Fruit fly (Drosophila melanogaster) whole organism, pupa: Measurements from ENCODE around the gene CG11374.

Experiments
- Pif1A ChIP-seq: fragments of 200-800 bp; sonication (Bioruptor generic); optimal IDR thresholded peaks from 3 replicates; lab custom pipeline; 2016; ENCODE audit warnings: missing biosample characterization, missing genetic modification characterization

CG11374 gene

dm6 chr2L:125364-126252, 49.5 kb downstream of the CG11374 start:
- TF ChIP-seq Pif1A (GFP tag; lab: Kevin White, UChicago), result no peak
